Fruit fly (Drosophila melanogaster): ENCODE measurements around the gene Fad2.

- TF ChIP-seq HmgD (GFP tag; optimal IDR thresholded peaks at IDR 0.05) (no peak), ase (GFP tag; IDR thresholded peaks at IDR 0.05) (no peak), CG17829 (tag; optimal IDR thresholded peaks at IDR 0.05) (no peak), CG1024 (GFP tag; IDR thresholded peaks at IDR 0.05) (no peak), gsb-n (tag; optimal IDR thresholded peaks at IDR 0.05) (no peak), gt (GFP tag; IDR thresholded peaks at IDR 0.05) (no peak), ash1 (GFP tag; optimal IDR thresholded peaks at IDR 0.05) (no peak), Tbp (GFP tag; optimal IDR thresholded peaks at IDR 0.05) (no peak), chm (GFP tag; IDR thresholded peaks at IDR 0.05) (no peak), CG10209 (GFP tag; optimal IDR thresholded peaks at IDR 0.05) (no peak), vvl (GFP tag; IDR thresholded peaks at IDR 0.05) (no peak)
Measured at dm6 chr3L:10989305-10989704, 34.0 kb upstream of the Fad2 start.
